Fruit fly (Drosophila melanogaster): ENCODE measurements around the gene Cmpk.

The Cmpk gene

DNA sequence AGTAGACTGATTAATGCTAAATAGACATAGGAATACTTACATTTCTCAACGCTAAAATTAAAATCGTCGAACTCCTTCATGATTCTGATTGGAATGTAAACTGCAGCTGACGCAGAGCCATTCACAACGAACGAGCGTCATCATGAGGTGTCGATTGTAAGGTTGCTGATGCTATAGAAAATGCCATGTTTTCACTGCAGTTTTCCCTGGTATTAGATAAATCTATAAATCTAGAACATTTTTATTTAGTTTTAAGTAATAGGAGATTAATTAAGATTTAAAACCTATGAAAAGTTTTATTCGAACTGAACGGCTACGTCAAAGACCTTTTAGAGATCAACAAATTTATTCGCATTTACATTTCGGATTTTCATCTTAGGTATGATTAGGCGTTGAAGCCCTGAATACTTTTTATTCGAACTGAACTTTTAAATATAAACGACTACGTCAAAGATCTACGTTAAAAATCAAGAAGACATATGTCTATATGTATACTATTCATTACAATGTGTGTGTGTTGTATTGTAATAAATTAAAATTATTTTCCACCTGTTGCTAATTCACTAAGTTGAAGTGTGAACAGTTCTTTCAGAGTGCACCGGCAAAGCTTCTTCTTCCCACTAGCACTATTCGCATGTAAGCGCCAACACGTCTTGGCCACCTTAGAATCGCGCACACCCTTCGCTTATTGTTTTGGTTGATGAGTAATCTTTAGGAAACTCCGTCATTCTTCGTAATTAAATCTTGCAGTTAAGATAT is 2.9 kb downstream of the Cmpk start, which contains the start of the genes Exo84 and Vps2 (continued):
- TF ChIP-seq Ssrp (tag; optimal IDR thresholded peaks at IDR 0.05) = peak; percentile 44
- 0 out of 2 replicates have a peak, but pooled peaks have one; percentile 28 for TF ChIP-seq CG6272 (GFP tag; IDR thresholded peaks at IDR 0.05)
- peak; percentile 38 for TF ChIP-seq bab2 (GFP tag; optimal IDR thresholded peaks at IDR 0.05)
- peak; percentile 29 for TF ChIP-seq CG12942 (GFP tag; optimal IDR thresholded peaks at IDR 0.05)
- peak; percentile 65 for TF ChIP-seq CG2120 (GFP tag; optimal IDR thresholded peaks at IDR 0.05)
- TF ChIP-seq scrt (GFP tag; optimal IDR thresholded peaks at IDR 0.05) = peak; percentile 81
- TF ChIP-seq pho (GFP tag; optimal IDR thresholded peaks at IDR 0.05) = peak; percentile 47
- TF ChIP-seq CG13123 (GFP tag; optimal IDR thresholded peaks at IDR 0.05) = no peak
- no peak for TF ChIP-seq CG16779 (GFP tag; IDR thresholded peaks at IDR 0.05)
- TF ChIP-seq fd3F (GFP tag; optimal IDR thresholded peaks at IDR 0.05) = peak; percentile 29
- peak; percentile 21 for TF ChIP-seq Ets97D (GFP tag; optimal IDR thresholded peaks at IDR 0.05)
- peak; percentile 69 for TF ChIP-seq gem (tag; optimal IDR thresholded peaks at IDR 0.05)
- no peak for TF ChIP-seq gfzf (GFP tag; optimal IDR thresholded peaks at IDR 0.05)
- TF ChIP-seq dan (GFP tag; IDR thresholded peaks at IDR 0.05) = no peak
- TF ChIP-seq zen (tag; optimal IDR thresholded peaks at IDR 0.05) = peak; percentile 35
- no peak for TF ChIP-seq corto (GFP tag; optimal IDR thresholded peaks at IDR 0.05)
- no peak for TF ChIP-seq CG17612 (GFP tag; IDR thresholded peaks at IDR 0.05)
- TF ChIP-seq CG1647 (GFP tag; optimal IDR thresholded peaks at IDR 0.05) = no peak
- TF ChIP-seq Nf-YB (GFP tag; optimal IDR thresholded peaks at IDR 0.05) = no peak
- no peak for TF ChIP-seq CG2202 (tag; optimal IDR thresholded peaks at IDR 0.05)
- peak; percentile 47 for TF ChIP-seq CG30431 (GFP tag; optimal IDR thresholded peaks at IDR 0.05)
- peak; percentile 31 for TF ChIP-seq trem (tag; optimal IDR thresholded peaks at IDR 0.05)
- TF ChIP-seq CG17361 (GFP tag; IDR thresholded peaks at IDR 0.05) = peak; percentile 90
- peak; percentile 40 for TF ChIP-seq CG1233 (GFP tag; optimal IDR thresholded peaks at IDR 0.05)
- peak; percentile 17 for TF ChIP-seq Camta (GFP tag; optimal IDR thresholded peaks at IDR 0.05)
- peak; percentile 16 for TF ChIP-seq Antp (GFP tag; optimal IDR thresholded peaks at IDR 0.05)
- TF ChIP-seq CG12071 (GFP tag; optimal IDR thresholded peaks at IDR 0.05) = no peak
- no peak for TF ChIP-seq CG17186 (GFP tag; optimal IDR thresholded peaks at IDR 0.05)
- TF ChIP-seq CG17829 (tag; optimal IDR thresholded peaks at IDR 0.05) = peak; percentile 32
- TF ChIP-seq pnt (GFP tag; optimal IDR thresholded peaks at IDR 0.05) = peak; percentile 53
- TF ChIP-seq CG8290 (GFP tag; optimal IDR thresholded peaks at IDR 0.05) = no peak
- TF ChIP-seq CG8290 (tag; optimal IDR thresholded peaks at IDR 0.05) = peak in 1 of 2 experiments; percentile 14
- TF ChIP-seq Optix (GFP tag; IDR thresholded peaks at IDR 0.05) = no peak
- peak; percentile 14 for TF ChIP-seq fu2 (GFP tag; optimal IDR thresholded peaks at IDR 0.05)
- TF ChIP-seq ATbp (GFP tag; optimal IDR thresholded peaks at IDR 0.05) = no peak
- TF ChIP-seq B-H2 (GFP tag; optimal IDR thresholded peaks at IDR 0.05) = no peak
- TF ChIP-seq aop (GFP tag; IDR thresholded peaks at IDR 0.05) = no peak
- TF ChIP-seq p53 (GFP tag; optimal IDR thresholded peaks at IDR 0.05) = no peak
- TF ChIP-seq dmrt11E (tag; optimal IDR thresholded peaks at IDR 0.05) = peak; percentile 43
- TF ChIP-seq kah (GFP tag; optimal IDR thresholded peaks at IDR 0.05) = peak; percentile 87
- no peak for TF ChIP-seq mld (GFP tag; IDR thresholded peaks at IDR 0.05; ENCODE audit: partially characterized antibody)
- TF ChIP-seq CG1602 (GFP tag; optimal IDR thresholded peaks at IDR 0.05) = peak; percentile 59
- TF ChIP-seq slbo (GFP tag; IDR thresholded peaks at IDR 0.05) = peak; percentile 56
- peak; percentile 86 for TF ChIP-seq ssp (GFP tag; IDR thresholded peaks at IDR 0.05)
- TF ChIP-seq Stat92E (GFP tag; optimal IDR thresholded peaks at IDR 0.05) = no peak
- peak; percentile 6 for TF ChIP-seq CG12155 (GFP tag; optimal IDR thresholded peaks at IDR 0.05)
- peak in 1 of 2 experiments; percentile 2 for TF ChIP-seq dpn (GFP tag; optimal IDR thresholded peaks at IDR 0.05)
- peak; percentile 91 for TF ChIP-seq yki (optimal IDR thresholded peaks at IDR 0.05)
- no peak for TF ChIP-seq wor (GFP tag; IDR thresholded peaks at IDR 0.05)
- TF ChIP-seq CG14441 (GFP tag; IDR thresholded peaks at IDR 0.05) = no peak
- peak; percentile 9 for TF ChIP-seq chif (GFP tag; optimal IDR thresholded peaks at IDR 0.05)

Measured in whole organism, embryonic.